Worm (Caenorhabditis elegans) whole organism, late embryonic: ENCODE measurements around the gene fbxa-211.

Source experiments
- ceh-9 ChIP-seq: sonication (generic microtip); optimal IDR thresholded peaks from 2 replicates; lab custom pipeline; 2016; ENCODE audit warnings: mild to moderate bottlenecking, missing genetic modification characterization, inconsistent platforms, missing compliant biosample characterization
- ets-4 ChIP-seq: sonication (generic microtip); optimal IDR thresholded peaks from 2 replicates; lab custom pipeline; 2016; ENCODE audit warnings: missing genetic modification characterization, missing compliant biosample characterization
- fkh-10 ChIP-seq: fragments of 150-350 bp; optimal IDR thresholded peaks from 2 replicates; lab custom pipeline; 2014; ENCODE audit warnings: missing biosample characterization, missing genetic modification reagents, missing genetic modification characterization
- hlh-15 ChIP-seq: sonication (generic microtip); optimal IDR thresholded peaks from 2 replicates; lab custom pipeline; 2016; ENCODE audit warnings: missing genetic modification characterization, missing compliant biosample characterization
- hlh-30 ChIP-seq: sonication (generic microtip); optimal IDR thresholded peaks from 2 replicates; lab custom pipeline; 2017; ENCODE audit warnings: antibody characterized with exemption, missing genetic modification characterization, missing compliant biosample characterization; ENCODE audit not compliant: insufficient read depth
- pag-3 ChIP-seq: sonication (generic microtip); optimal IDR thresholded peaks from 2 replicates; lab custom pipeline; 2016; ENCODE audit warnings: missing compliant biosample characterization, missing genetic modification characterization, borderline replicate concordance
- pqm-1 ChIP-seq: sonication (generic microtip); optimal IDR thresholded peaks from 2 replicates; lab custom pipeline; 2016; ENCODE audit warnings: missing genetic modification characterization, missing compliant biosample characterization
- rnt-1 ChIP-seq: sonication (generic microtip); optimal IDR thresholded peaks from 2 replicates; lab custom pipeline; 2016; ENCODE audit warnings: missing genetic modification characterization, missing compliant biosample characterization
- sdc-2 ChIP-seq: sonication (generic microtip); optimal IDR thresholded peaks from 2 replicates; lab custom pipeline; 2016; ENCODE audit warnings: missing genotype, missing genetic modification characterization, missing compliant biosample characterization
- sox-2 ChIP-seq: fragments of 200-800 bp; sonication (Bioruptor generic); IDR thresholded peaks from 2 replicates; pipeline ENCODE4 v1.3.6; 2022; ENCODE audit warnings: missing genetic modification reagents, missing genetic modification characterization, missing compliant biosample characterization
- sox-4 ChIP-seq: sonication (generic microtip); optimal IDR thresholded peaks from 2 replicates; lab custom pipeline; 2017; ENCODE audit warnings: mild to moderate bottlenecking, missing genetic modification characterization, inconsistent platforms, missing compliant biosample characterization

- no peak for TF ChIP-seq hlh-15
- no peak for TF ChIP-seq sox-4 (tag; lab: Kevin White, UChicago)
- no peak for TF ChIP-seq sdc-2
- TF ChIP-seq sox-2 (GFP tag; lab: Robert Waterston, UW): no peak
- TF ChIP-seq rnt-1 (tag; lab: Kevin White, UChicago): no peak
- TF ChIP-seq hlh-30: no peak
- no peak for TF ChIP-seq fkh-10 (GFP tag; lab: Kevin White, UChicago)
- TF ChIP-seq ets-4 (tag; lab: Kevin White, UChicago): no peak
- TF ChIP-seq pag-3 (tag; lab: Kevin White, UChicago): no peak
- no peak for TF ChIP-seq ceh-9
- TF ChIP-seq pqm-1 (tag; lab: Kevin White, UChicago): no peak
Observed at ce11 chrV:18162568-18162967, 35.2 kb downstream of the fbxa-211 start, which contains the start of gene C14A6.12.
